Fruit fly (Drosophila melanogaster) whole organism, embryonic: ENCODE results near the gene Obp84a.

ENCODE experiments used
- CG6791 ChIP-seq: fragments of 200-800 bp; sonication (Bioruptor generic); IDR thresholded peaks from 3 replicates; pipeline ENCODE4 v1.3.6; 2022; ENCODE audit warnings: missing biosample characterization, missing genetic modification characterization; ENCODE audit not compliant: partially characterized antibody
- dm ChIP-seq: fragments of 200-800 bp; sonication (Bioruptor generic); optimal IDR thresholded peaks from 3 replicates; lab custom pipeline; 2016; ENCODE audit warnings: missing biosample characterization, missing genetic modification characterization
- sima ChIP-seq: fragments of 200-800 bp; sonication (Bioruptor generic); optimal IDR thresholded peaks from 2 replicates; lab custom pipeline; 2016; ENCODE audit warnings: missing biosample characterization, missing genetic modification characterization

dm6 chr3R:7276782-7277181, 25.0 kb upstream of the Obp84a start:
- TF ChIP-seq CG6791 (GFP tag; lab: Robert Waterston, UW) (no peak), sima (GFP tag; lab: Kevin White, UChicago) (no peak), dm (GFP tag; lab: Kevin White, UChicago) (no peak)
